Worm (Caenorhabditis elegans) whole organism, L4 larva: Measurements from ENCODE around the gene pde-4.

Experiments used
- F10B5.3 ChIP-seq: sonication (generic microtip); optimal IDR thresholded peaks from 2 replicates; lab custom pipeline; 2016; ENCODE audit warnings: mild to moderate bottlenecking, missing genetic modification characterization, missing compliant biosample characterization
- F49E8.2 ChIP-seq: sonication (generic microtip); optimal IDR thresholded peaks from 2 replicates; lab custom pipeline; 2016; ENCODE audit warnings: missing compliant biosample characterization, mild to moderate bottlenecking, missing genetic modification characterization, borderline replicate concordance
- Y105C5A.15 ChIP-seq: fragments of 200-800 bp; sonication (Bioruptor generic); IDR thresholded peaks from 2 replicates; pipeline ENCODE4 v1.3.6; 2022; ENCODE audit warnings: missing genetic modification characterization, missing compliant biosample characterization
- Y5F2A.4 ChIP-seq: fragments of 200-800 bp; sonication (Bioruptor generic); optimal IDR thresholded peaks from 2 replicates; lab custom pipeline; 2018; ENCODE audit warnings: mild to moderate bottlenecking, missing genetic modification characterization, missing compliant biosample characterization
- ZK546.5 ChIP-seq, 2 experiments: sonication (generic microtip); optimal IDR thresholded peaks; 2 replicates each; lab custom pipeline; 2017; ENCODE audit warnings: missing biosample characterization in 2 of 2, missing genetic modification characterization in 2 of 2
- aha-1 ChIP-seq: fragments of 150-350 bp; peaks from one replicate; lab custom pipeline; 2014; ENCODE audit warnings: missing biosample characterization, missing genetic modification characterization
- arid-1 ChIP-seq: fragments of 200-800 bp; sonication (Bioruptor generic); conservative IDR thresholded peaks from 2 replicates; pipeline ENCODE4 v1.3.6; 2022; ENCODE audit warnings: missing genetic modification reagents, missing genetic modification characterization, missing compliant biosample characterization
- ceh-32 ChIP-seq: sonication (generic microtip); optimal IDR thresholded peaks from 2 replicates; lab custom pipeline; 2016; ENCODE audit warnings: mild to moderate bottlenecking, missing genetic modification characterization, missing compliant biosample characterization; ENCODE audit not compliant: poor library complexity
- ceh-82 ChIP-seq: sonication (generic microtip); optimal IDR thresholded peaks from 2 replicates; lab custom pipeline; 2017; ENCODE audit warnings: missing biosample characterization, missing genetic modification characterization
- ces-1 ChIP-seq: fragments of 150-350 bp; sonication (generic microtip); optimal IDR thresholded peaks from 4 replicates; lab custom pipeline; 2014; ENCODE audit warnings: missing biosample characterization, missing genetic modification reagents, missing genetic modification characterization
- daf-12 ChIP-seq: fragments of 150-350 bp; optimal IDR thresholded peaks from 2 replicates; lab custom pipeline; 2014; ENCODE audit warnings: missing biosample characterization, missing genetic modification reagents, missing genetic modification characterization
- dpl-1 ChIP-seq: fragments of 150-350 bp; optimal IDR thresholded peaks from 2 replicates; lab custom pipeline; 2014; ENCODE audit warnings: missing biosample characterization, missing genetic modification reagents, missing genetic modification characterization
- dve-1 ChIP-seq: sonication (generic microtip); optimal IDR thresholded peaks from 2 replicates; lab custom pipeline; 2017; ENCODE audit warnings: antibody characterized with exemption, mild to moderate bottlenecking, missing genetic modification characterization, missing compliant biosample characterization; ENCODE audit not compliant: insufficient read depth
- egl-43 ChIP-seq: fragments of 200-800 bp; sonication (Bioruptor generic); IDR thresholded peaks from 2 replicates; pipeline ENCODE4 v1.3.6; 2022; ENCODE audit warnings: missing genetic modification reagents, missing genetic modification characterization, missing compliant biosample characterization
- gei-8 ChIP-seq: fragments of 200-800 bp; sonication (Bioruptor generic); optimal IDR thresholded peaks from 2 replicates; lab custom pipeline; 2018; ENCODE audit warnings: mild to moderate bottlenecking, missing genetic modification characterization, missing compliant biosample characterization
- hif-1 ChIP-seq, 2 experiments: sonication (generic microtip); optimal IDR thresholded peaks; 2 replicates each; lab custom pipeline; 2016 to 2017; ENCODE audit warnings: missing compliant biosample characterization in 2 of 2, missing genetic modification characterization in 2 of 2, missing genetic modification reagents in 2 of 2, missing genotype in 2 of 2, mild to moderate bottlenecking in 1 of 2
- hlh-11 ChIP-seq: fragments of 200-800 bp; sonication (Bioruptor generic); optimal IDR thresholded peaks from 2 replicates; lab custom pipeline; 2018; ENCODE audit warnings: mild to moderate bottlenecking, missing genetic modification characterization, missing compliant biosample characterization
- hmg-1.1 ChIP-seq: fragments of 200-800 bp; sonication (Bioruptor generic); IDR thresholded peaks from 2 replicates; pipeline ENCODE4 v1.3.6; 2022; ENCODE audit warnings: missing genetic modification reagents, missing genetic modification characterization, missing compliant biosample characterization
- lin-1 ChIP-seq: fragments of 200-800 bp; sonication (Bioruptor generic); IDR thresholded peaks from 2 replicates; pipeline ENCODE4 v1.3.6; 2022; ENCODE audit warnings: missing genetic modification reagents, missing genetic modification characterization, missing compliant biosample characterization
- lsy-2 ChIP-seq, 2 experiments: fragments of 150-350 bp in 1 of 2; sonication (generic microtip) in 1 of 2; optimal IDR thresholded peaks; 2 replicates each; lab custom pipeline; 2014 to 2017; ENCODE audit warnings: missing biosample characterization in 2 of 2, missing genetic modification characterization in 2 of 2
- mdl-1 ChIP-seq, 2 experiments: fragments of 150-350 bp in 1 of 2; sonication (generic microtip) in 1 of 2; optimal IDR thresholded peaks; 2 replicates each; lab custom pipeline; 2014 to 2017; ENCODE audit warnings: missing biosample characterization in 2 of 2, missing genetic modification characterization in 2 of 2
- mep-1 ChIP-seq: fragments of 150-350 bp; sonication (generic microtip); optimal IDR thresholded peaks from 3 replicates; lab custom pipeline; 2014; ENCODE audit warnings: missing biosample characterization, missing genetic modification characterization
- mes-2 ChIP-seq: sonication (generic microtip); optimal IDR thresholded peaks from 2 replicates; lab custom pipeline; 2016; ENCODE audit warnings: missing genotype, mild to moderate bottlenecking, missing genetic modification characterization, missing compliant biosample characterization; ENCODE audit not compliant: poor library complexity, severe bottlenecking
- mxl-3 ChIP-seq: fragments of 200-800 bp; sonication (Bioruptor generic); optimal IDR thresholded peaks from 2 replicates; lab custom pipeline; 2018; ENCODE audit warnings: mild to moderate bottlenecking, missing genetic modification characterization, missing compliant biosample characterization
- nhr-25 ChIP-seq: sonication (generic microtip); optimal IDR thresholded peaks from 2 replicates; lab custom pipeline; 2017; ENCODE audit warnings: missing genetic modification characterization, mild to moderate bottlenecking, missing compliant biosample characterization, antibody characterized with exemption, moderate library complexity, borderline replicate concordance; ENCODE audit not compliant: insufficient read depth
- nhr-6 ChIP-seq: fragments of 150-350 bp; optimal IDR thresholded peaks from 2 replicates; lab custom pipeline; 2014; ENCODE audit warnings: missing biosample characterization, missing genetic modification characterization
- nhr-77 ChIP-seq: fragments of 150-350 bp; optimal IDR thresholded peaks from 2 replicates; lab custom pipeline; 2014; ENCODE audit warnings: missing biosample characterization, missing genetic modification characterization
- snpc-1.2 ChIP-seq: fragments of 200-800 bp; sonication (Bioruptor generic); IDR thresholded peaks from 2 replicates; pipeline ENCODE4 v1.3.6; 2022; ENCODE audit warnings: missing genetic modification reagents, missing genetic modification characterization, missing compliant biosample characterization
- spr-1 ChIP-seq: sonication (generic microtip); optimal IDR thresholded peaks from 2 replicates; lab custom pipeline; 2016; ENCODE audit warnings: mild to moderate bottlenecking, missing genetic modification characterization, missing compliant biosample characterization
- spr-3 ChIP-seq: fragments of 200-800 bp; sonication (Bioruptor generic); optimal IDR thresholded peaks from 2 replicates; lab custom pipeline; 2018; ENCODE audit warnings: mild to moderate bottlenecking, missing genetic modification characterization, missing compliant biosample characterization
- tra-1 ChIP-seq: fragments of 200-800 bp; sonication (Bioruptor generic); IDR thresholded peaks from 2 replicates; pipeline ENCODE4 v1.3.6; 2022; ENCODE audit warnings: missing genetic modification reagents, missing genetic modification characterization, missing compliant biosample characterization
- unc-62 ChIP-seq, 3 experiments: fragments of 150-350 bp in 1 of 3; sonication (generic microtip); optimal IDR thresholded peaks in 2 of 3; peaks in 1 of 3; 1 replicate in 1 of 3; 2 replicates in 2 of 3; lab custom pipeline; 2014 to 2017; ENCODE audit warnings: missing biosample characterization in 3 of 3, missing genetic modification characterization in 3 of 3, missing genetic modification reagents in 3 of 3, missing genotype in 1 of 3
- ztf-11 ChIP-seq: fragments of 150-350 bp; optimal IDR thresholded peaks from 2 replicates; lab custom pipeline; 2014; ENCODE audit warnings: missing biosample characterization, missing genetic modification characterization

The pde-4 gene

DNA sequence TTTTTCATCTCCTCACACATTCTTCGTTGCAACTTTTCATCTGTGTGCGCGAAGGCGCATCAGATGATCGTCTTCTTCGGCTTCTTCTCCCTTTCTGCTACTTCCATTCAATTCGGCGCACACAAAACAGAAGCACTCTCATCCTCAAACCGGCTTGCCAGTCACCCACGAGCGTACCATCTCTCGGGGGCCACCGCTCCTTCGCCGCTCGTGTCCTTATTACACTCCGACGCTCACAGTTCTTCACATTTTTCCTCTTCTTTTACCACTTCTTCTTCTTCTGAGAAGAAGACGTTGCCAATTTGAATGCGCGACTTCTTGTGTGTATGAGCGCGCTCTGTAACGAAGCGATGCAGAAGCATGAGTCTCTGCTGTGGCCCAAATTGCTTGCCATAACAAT lies 27.5 kb upstream of the pde-4 start:
- TF ChIP-seq ceh-32 (tag; lab: Kevin White, UChicago), result no peak
- no peak for TF ChIP-seq nhr-25 (tag; lab: Kevin White, UChicago)
- TF ChIP-seq spr-3 (GFP tag; lab: Kevin White, UChicago), result no peak
- no peak for TF ChIP-seq tra-1
- no peak for TF ChIP-seq egl-43 (GFP tag; lab: Robert Waterston, UW)
- no peak for TF ChIP-seq Y105C5A.15
- no peak for TF ChIP-seq F49E8.2 (tag; lab: Kevin White, UChicago)
- TF ChIP-seq mxl-3 (GFP tag; lab: Kevin White, UChicago), result no peak
- peak; percentile 5 for TF ChIP-seq hlh-11 (tag; lab: Kevin White, UChicago)
- TF ChIP-seq aha-1 (tag; lab: Kevin White, UChicago), result peak; percentile 68
- no peak for TF ChIP-seq gei-8 (GFP tag; lab: Kevin White, UChicago)
- TF ChIP-seq hmg-1.1 (GFP tag; lab: Robert Waterston, UW), result no peak
- TF ChIP-seq F10B5.3, result no peak
- no peak for TF ChIP-seq lsy-2 (tag; optimal IDR thresholded peaks at IDR 0.05; lab: Kevin White, UChicago)

DNA sequence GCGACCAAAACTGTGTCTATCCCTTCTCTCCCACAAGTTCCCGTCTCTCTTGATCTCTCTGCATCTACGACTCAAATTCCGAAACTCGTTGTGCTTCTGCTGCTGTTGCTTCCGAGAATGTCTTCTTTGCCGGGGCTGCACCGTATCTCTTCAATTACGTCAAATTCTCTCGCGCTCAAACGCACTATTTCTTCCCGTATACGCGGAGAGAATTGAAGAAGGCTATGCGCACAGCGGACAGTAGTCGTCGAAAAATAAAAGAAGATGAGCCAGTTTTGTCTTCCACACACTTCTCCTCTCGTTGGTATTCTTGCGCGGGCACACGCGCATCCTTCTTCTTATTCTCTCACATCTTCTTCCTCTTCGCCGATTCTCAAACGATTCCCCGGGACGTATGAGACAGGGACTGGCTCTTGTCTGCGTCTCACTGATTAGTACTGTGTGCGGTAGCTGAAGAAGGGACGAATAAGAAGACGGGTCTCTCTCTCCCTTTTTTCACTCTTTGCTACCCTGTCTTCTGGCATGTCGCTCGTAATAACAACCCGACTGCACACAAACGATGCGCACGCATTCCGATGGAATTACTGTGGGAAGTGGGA lies 25.4 kb upstream of the pde-4 start:
- TF ChIP-seq ceh-82 (tag; lab: Kevin White, UChicago) (no peak), mdl-1 (tag; optimal IDR thresholded peaks at IDR 0.05; lab: Kevin White, UChicago) (peak in 1 of 2 experiments; percentile 31), mxl-3 (GFP tag; lab: Kevin White, UChicago) (peak; percentile 5), aha-1 (tag; lab: Kevin White, UChicago) (peak; percentile 59), nhr-25 (tag; lab: Kevin White, UChicago) (no peak), mep-1 (tag; lab: Kevin White, UChicago) (no peak), mes-2 (tag; lab: Kevin White, UChicago) (peak; percentile 19), unc-62 (GFP tag; optimal IDR thresholded peaks at IDR 0.05 in 1 of 2; lab: Kevin White, UChicago) (peak in 1 of 2 experiments; percentile 17), unc-62 (tag; optimal IDR thresholded peaks at IDR 0.05; lab: Kevin White, UChicago) (no peak)

DNA sequence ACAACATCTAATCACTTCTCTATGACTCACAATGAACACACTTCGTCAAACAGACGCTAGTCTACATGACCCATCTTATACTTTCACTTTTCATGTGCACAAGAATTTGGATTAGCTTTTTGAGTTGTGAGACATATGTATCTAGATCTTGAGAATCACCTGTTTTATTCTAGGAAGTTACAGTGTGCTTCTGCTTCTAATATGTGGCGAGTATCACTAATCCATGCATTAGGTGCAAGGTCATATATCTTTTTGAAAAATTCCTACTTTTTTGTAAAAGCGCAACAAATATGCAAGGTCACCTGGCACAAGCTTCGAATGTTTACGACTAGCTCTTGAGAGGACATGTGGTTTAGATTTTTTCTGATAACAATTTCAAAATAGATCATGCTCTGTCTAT lies 24.7 kb upstream of the pde-4 start:
- TF ChIP-seq ZK546.5 (tag; optimal IDR thresholded peaks at IDR 0.05; lab: Kevin White, UChicago) (no peak), ces-1 (GFP tag; lab: Kevin White, UChicago) (no peak), ztf-11 (tag; lab: Kevin White, UChicago) (no peak), spr-1 (tag; lab: Kevin White, UChicago) (no peak), unc-62 (GFP tag; optimal IDR thresholded peaks at IDR 0.05 in 1 of 2; lab: Kevin White, UChicago) (peak in 1 of 2 experiments; percentile 92), unc-62 (tag; optimal IDR thresholded peaks at IDR 0.05; lab: Kevin White, UChicago) (no peak), nhr-77 (no peak)

DNA sequence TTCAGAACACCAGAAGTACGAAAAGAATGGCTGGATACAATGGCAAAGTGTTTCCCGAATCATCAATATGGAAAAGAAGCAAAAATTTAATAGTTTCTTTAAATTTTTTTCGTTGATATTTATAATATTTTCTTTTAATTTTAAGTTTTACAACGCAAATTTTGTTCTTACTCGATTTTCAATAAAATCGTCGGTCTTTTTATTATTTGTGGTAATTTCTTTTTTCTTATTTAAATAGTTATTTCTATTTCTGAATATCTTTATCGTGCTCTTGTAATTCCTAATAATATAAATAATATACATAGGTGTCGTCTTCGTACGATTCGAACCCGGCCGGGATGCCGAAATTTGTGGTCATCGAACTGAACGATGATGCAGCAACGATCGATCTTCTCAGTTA lies 20.7 kb upstream of the pde-4 start, which contains the start of gene lir-1:
TSS of gene lir-1 (plus strand) at position 301 of the 400 bp plus-strand sequence.
- TF ChIP-seq dpl-1 (GFP tag; lab: Kevin White, UChicago) (no peak), dve-1 (tag; lab: Kevin White, UChicago) (no peak), lin-1 (no peak), nhr-6 (tag; lab: Kevin White, UChicago) (no peak), Y5F2A.4 (GFP tag; lab: Kevin White, UChicago) (no peak), snpc-1.2 (GFP tag; lab: Robert Waterston, UW) (no peak), arid-1 (GFP tag; lab: Robert Waterston, UW) (no peak), daf-12 (tag; lab: Kevin White, UChicago) (no peak), hif-1 (tag; optimal IDR thresholded peaks at IDR 0.05; lab: Kevin White, UChicago) (no peak), ceh-82 (tag; lab: Kevin White, UChicago) (no peak), unc-62 (GFP tag; optimal IDR thresholded peaks at IDR 0.05 in 1 of 2; lab: Kevin White, UChicago) (no peak), unc-62 (tag; optimal IDR thresholded peaks at IDR 0.05; lab: Kevin White, UChicago) (no peak)
